Worm (Caenorhabditis elegans): Measurements from ENCODE around the gene lin-52.

- TF ChIP-seq lin-32 (GFP tag; optimal IDR thresholded peaks at IDR 0.05) (no peak), ceh-83 (GFP tag; optimal IDR thresholded peaks at IDR 0.05) (no peak), blmp-1 (tag; optimal IDR thresholded peaks at IDR 0.05) (no peak), pha-4 (tag; optimal IDR thresholded peaks at IDR 0.05) (no peak), ces-1 (GFP tag; optimal IDR thresholded peaks at IDR 0.05) (no peak), snpc-4 (tag; optimal IDR thresholded peaks at IDR 0.05) (no peak), mep-1 (tag; optimal IDR thresholded peaks at IDR 0.05) (no peak), unc-39 (tag; optimal IDR thresholded peaks at IDR 0.05) (no peak), nhr-28 (tag; optimal IDR thresholded peaks at IDR 0.05) (no peak)
Observed at ce11 chrIII:9779080-9779479, 45.5 kb downstream of the lin-52 start.

All from whole organism, mixed stage, embryonic.